Fruit fly (Drosophila melanogaster): ENCODE measurements around the gene rtp.

Gene rtp

DNA sequence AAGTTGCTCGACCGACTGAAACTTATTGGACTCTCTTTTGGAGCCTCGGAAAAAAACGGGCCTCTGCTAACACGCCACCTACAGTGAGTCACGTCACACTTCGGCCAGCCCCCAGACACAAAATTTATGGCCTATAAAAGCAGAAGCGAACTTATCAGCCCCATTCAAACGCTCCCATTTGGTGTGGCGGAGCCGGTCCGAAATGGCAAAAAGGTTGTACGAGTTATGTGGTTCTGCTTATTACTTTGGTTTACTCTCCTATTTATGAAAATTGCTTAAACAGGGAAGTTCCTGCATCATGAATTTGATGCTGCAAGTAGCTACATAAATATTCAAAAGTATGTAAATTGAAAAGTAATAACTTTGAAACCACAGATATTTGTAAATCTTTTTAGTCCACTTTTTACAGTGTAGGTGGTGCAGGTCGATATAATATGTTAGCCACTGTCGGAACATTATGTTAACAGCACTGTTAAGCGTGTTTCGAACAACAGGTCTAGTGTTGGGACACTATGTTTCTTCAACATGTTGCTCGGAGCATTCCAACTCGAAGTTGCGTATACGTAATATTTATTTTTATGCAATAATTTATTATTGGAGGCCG lies 46.3 kb upstream of the rtp start (continued):
- TF ChIP-seq zfh2 (GFP tag; optimal IDR thresholded peaks at IDR 0.05) (peak; percentile 94), onecut (GFP tag; IDR thresholded peaks at IDR 0.05) (peak; percentile 78), Sry-δ (GFP tag; optimal IDR thresholded peaks at IDR 0.05) (peak; percentile 60), CG8924 (tag; optimal IDR thresholded peaks at IDR 0.05) (peak; percentile 95), da (GFP tag; optimal IDR thresholded peaks at IDR 0.05) (peak; percentile 53), Lpt (GFP tag; optimal IDR thresholded peaks at IDR 0.05) (no peak), ham (GFP tag; IDR thresholded peaks at IDR 0.05) (peak; percentile 62; the same call in 1 of the 2 replicates), CG2875 (GFP tag; optimal IDR thresholded peaks at IDR 0.05) (peak; percentile 85), CG17802 (tag; optimal IDR thresholded peaks at IDR 0.05) (peak; percentile 63), klu (GFP tag; IDR thresholded peaks at IDR 0.05) (peak; percentile 75), fd64A (GFP tag; optimal IDR thresholded peaks at IDR 0.05) (peak; percentile 80), Hmx (GFP tag; optimal IDR thresholded peaks at IDR 0.05) (peak; percentile 73), CG17612 (GFP tag; IDR thresholded peaks at IDR 0.05) (peak; percentile 67), CG7928 (GFP tag; optimal IDR thresholded peaks at IDR 0.05) (peak; percentile 68), Bteb2 (GFP tag; optimal IDR thresholded peaks at IDR 0.05) (peak; percentile 91), CG4820 (GFP tag; optimal IDR thresholded peaks at IDR 0.05) (peak; percentile 86), CG18262 (tag; optimal IDR thresholded peaks at IDR 0.05) (peak; percentile 93), CG5180 (GFP tag; optimal IDR thresholded peaks at IDR 0.05) (peak; percentile 89), toy (GFP tag; IDR thresholded peaks at IDR 0.05) (peak; percentile 75), Scr (GFP tag; IDR thresholded peaks at IDR 0.05; ENCODE audit: partially characterized antibody) (no peak), Hr3 (GFP tag; optimal IDR thresholded peaks at IDR 0.05) (peak; percentile 84), CG34376 (GFP tag; optimal IDR thresholded peaks at IDR 0.05) (peak; percentile 94), CG31441 (GFP tag; IDR thresholded peaks at IDR 0.05) (peak; percentile 93), ftz-f1 (GFP tag; optimal IDR thresholded peaks at IDR 0.05) (peak; percentile 26), CG5245 (GFP tag; optimal IDR thresholded peaks at IDR 0.05) (peak; percentile 70), gt (GFP tag; IDR thresholded peaks at IDR 0.05) (0 out of 2 replicates have a peak, but pooled peaks have one; percentile 21), Lhr (GFP tag; optimal IDR thresholded peaks at IDR 0.05) (peak; percentile 52), nom (GFP tag; optimal IDR thresholded peaks at IDR 0.05) (peak; percentile 63), cg (GFP tag; optimal IDR thresholded peaks at IDR 0.05) (no peak), ssp (GFP tag; IDR thresholded peaks at IDR 0.05) (peak; percentile 69), Mad (GFP tag; optimal IDR thresholded peaks at IDR 0.05) (peak; percentile 68), CG9437 (GFP tag; optimal IDR thresholded peaks at IDR 0.05) (peak; percentile 85), zf30C (GFP tag; optimal IDR thresholded peaks at IDR 0.05) (peak; percentile 77), GATAe (GFP tag; conservative IDR thresholded peaks at IDR 0.05) (peak; percentile 69; the same call in 1 of the 2 replicates), slp2 (GFP tag; optimal IDR thresholded peaks at IDR 0.05) (peak; percentile 88), cato (GFP tag; optimal IDR thresholded peaks at IDR 0.05; ENCODE audit: borderline replicate concordance) (peak; percentile 55), CG14965 (GFP tag; optimal IDR thresholded peaks at IDR 0.05; ENCODE audit: borderline replicate concordance) (peak; percentile 69), gce (GFP tag; IDR thresholded peaks at IDR 0.05) (0 out of 3 replicates have a peak, but pooled peaks have one; percentile 60), grn (GFP tag; optimal IDR thresholded peaks at IDR 0.05) (peak; percentile 74), Rx (GFP tag; IDR thresholded peaks at IDR 0.05) (peak; percentile 69), CG11695 (GFP tag; IDR thresholded peaks at IDR 0.05) (peak; percentile 90; the same call in 2 of the 3 replicates), twi (tag; optimal IDR thresholded peaks at IDR 0.05) (peak; percentile 70), BtbVII (GFP tag; optimal IDR thresholded peaks at IDR 0.05) (peak; percentile 93), Dad (GFP tag; optimal IDR thresholded peaks at IDR 0.05) (peak; percentile 88), oc (tag; optimal IDR thresholded peaks at IDR 0.05) (peak; percentile 85), MTF-1 (GFP tag; optimal IDR thresholded peaks at IDR 0.05; ENCODE audit: borderline replicate concordance) (peak; percentile 75), kah (GFP tag; optimal IDR thresholded peaks at IDR 0.05) (peak; percentile 74), Spps (tag; optimal IDR thresholded peaks at IDR 0.05) (peak; percentile 44), otp (GFP tag; IDR thresholded peaks at IDR 0.05) (no peak; the same call in 1 of the 3 replicates), Neu2 (GFP tag; optimal IDR thresholded peaks at IDR 0.05; ENCODE audit: borderline replicate concordance) (peak; percentile 62)
